Worm (Caenorhabditis elegans): ENCODE results near the gene cfp-1.

- no peak for TF ChIP-seq him-1 (tag; optimal IDR thresholded peaks at IDR 0.05)
- no peak for TF ChIP-seq W03F9.2 (tag; optimal IDR thresholded peaks at IDR 0.05)
Observed at ce11 chrIV:14103054-14103453, 25.8 kb downstream of the cfp-1 start, which contains the start of gene F52B11.5.

All from whole organism, L4/young adult.